Worm (Caenorhabditis elegans) whole organism, late embryonic: ENCODE data around the gene srbc-16.

Experiments
- fax-1 ChIP-seq: sonication (generic microtip); optimal IDR thresholded peaks from 2 replicates; lab custom pipeline; 2016; ENCODE audit warnings: missing genotype, missing genetic modification characterization, missing compliant biosample characterization
- hlh-30 ChIP-seq: sonication (generic microtip); optimal IDR thresholded peaks from 2 replicates; lab custom pipeline; 2017; ENCODE audit warnings: antibody characterized with exemption, missing genetic modification characterization, missing compliant biosample characterization; ENCODE audit not compliant: insufficient read depth
- pat-9 ChIP-seq: fragments of 200-800 bp; sonication (Bioruptor generic); optimal IDR thresholded peaks from 2 replicates; lab custom pipeline; 2018; ENCODE audit warnings: mild to moderate bottlenecking, missing genetic modification characterization, moderate library complexity, missing compliant biosample characterization
- unc-3 ChIP-seq, 2 experiments: fragments of 200-800 bp in 1 of 2; sonication (Bioruptor generic) in 1 of 2; sonication (generic microtip) in 1 of 2; conservative IDR thresholded peaks in 1 of 2; optimal IDR thresholded peaks in 1 of 2; 2 replicates each; pipeline versions ENCODE4 v1.3.6 to Lab custom; 2016 to 2022; ENCODE audit warnings: missing compliant biosample characterization in 2 of 2, missing genetic modification characterization in 2 of 2, missing genetic modification reagents in 1 of 2

DNA sequence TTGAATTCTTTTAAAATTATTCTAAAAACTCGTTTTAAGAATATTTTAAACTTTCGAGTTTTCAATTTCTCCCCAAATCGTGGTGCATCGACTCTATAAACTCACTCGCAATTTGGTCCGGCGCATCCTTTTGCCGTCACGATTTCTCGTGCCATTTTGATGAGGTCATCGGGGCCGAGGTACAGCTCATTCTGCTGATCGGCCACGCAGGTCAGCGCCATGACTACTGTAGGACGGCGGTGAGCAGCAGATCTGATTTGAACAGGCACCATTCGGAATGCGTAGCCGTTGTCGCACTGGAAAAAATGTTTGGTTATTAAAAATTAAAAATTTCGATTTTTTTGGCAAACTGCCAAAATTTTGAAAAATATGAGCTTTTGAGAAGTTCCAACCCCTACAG lies 49.2 kb upstream of the srbc-16 start:
- TF ChIP-seq pat-9 (tag; lab: Kevin White, UChicago) (no peak), unc-3 (GFP tag; conservative IDR thresholded peaks at IDR 0.05; lab: Robert Waterston, UW) (no peak), unc-3 (tag; optimal IDR thresholded peaks at IDR 0.05; lab: Kevin White, UChicago) (no peak), fax-1 (tag; lab: Kevin White, UChicago) (no peak), hlh-30 (tag; lab: Kevin White, UChicago) (no peak)
